Worm (Caenorhabditis elegans) whole organism, early embryonic: Measurements from ENCODE around the gene trmt-10A.

ENCODE experiments used
- ama-1 ChIP-seq: fragments of 150-350 bp; optimal IDR thresholded peaks from 2 replicates; lab custom pipeline; 2014
- ets-7 ChIP-seq: sonication (generic microtip); optimal IDR thresholded peaks from 2 replicates; lab custom pipeline; 2016; ENCODE audit warnings: missing genotype, missing genetic modification characterization, missing compliant biosample characterization
- scrt-1 ChIP-seq: fragments of 200-800 bp; sonication (Bioruptor generic); IDR thresholded peaks from 2 replicates; pipeline ENCODE4 v1.3.6; 2022; ENCODE audit warnings: missing genetic modification characterization, missing compliant biosample characterization

- TF ChIP-seq scrt-1 (GFP tag; lab: Robert Waterston, UW), result no peak
- TF ChIP-seq ets-7 (tag; lab: Kevin White, UChicago), result no peak
- no peak for TF ChIP-seq ama-1
These were observed 18.9 kb downstream of the trmt-10A start for ce11 chrIV:9913064-9913463.
